Worm (Caenorhabditis elegans) whole organism, early embryonic: ENCODE measurements around the gene F19G12.4.

Source experiments
- ama-1 ChIP-seq: fragments of 150-350 bp; optimal IDR thresholded peaks from 2 replicates; lab custom pipeline; 2014
- ets-7 ChIP-seq: sonication (generic microtip); optimal IDR thresholded peaks from 2 replicates; lab custom pipeline; 2016; ENCODE audit warnings: missing genotype, missing genetic modification characterization, missing compliant biosample characterization
- flt-1 ChIP-seq: fragments of 200-800 bp; sonication (Bioruptor generic); IDR thresholded peaks from 2 replicates; pipeline ENCODE4 v1.3.6; 2022; ENCODE audit warnings: missing genetic modification characterization, missing compliant biosample characterization
- tbx-11 ChIP-seq: fragments of 200-800 bp; sonication (Bioruptor generic); IDR thresholded peaks from 2 replicates; pipeline ENCODE4 v1.3.6; 2022; ENCODE audit warnings: missing genetic modification characterization, missing compliant biosample characterization
- tbx-37 ChIP-seq: fragments of 200-800 bp; sonication (Bioruptor generic); conservative IDR thresholded peaks from 2 replicates; pipeline ENCODE4 v1.3.6; 2022; ENCODE audit warnings: missing genetic modification reagents, missing genetic modification characterization, missing compliant biosample characterization

DNA sequence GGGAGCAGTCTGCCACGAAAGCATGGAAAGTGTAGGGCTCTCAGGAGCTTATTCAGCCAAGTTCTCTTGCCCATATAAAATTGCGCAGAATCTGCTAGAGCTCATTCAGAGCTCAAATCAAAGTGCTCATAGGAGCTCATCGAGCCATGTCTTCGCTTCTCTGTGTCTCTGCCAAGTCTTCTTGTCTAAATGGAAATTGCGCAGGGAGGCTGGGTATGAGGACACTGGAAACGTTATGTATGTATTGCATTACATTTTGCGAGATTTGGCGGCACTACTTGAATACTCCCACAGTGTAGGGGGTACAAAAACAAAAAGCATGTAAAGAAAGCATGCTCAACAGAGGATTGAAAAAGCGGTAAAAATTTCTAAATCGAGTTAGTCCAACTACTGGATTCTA, 20.0 kb downstream of the F19G12.4 start:
- TF ChIP-seq tbx-11 (no peak), tbx-37 (no peak), flt-1 (no peak), ets-7 (no peak), ama-1 (lab: Kevin White, UChicago) (no peak)
